Worm (Caenorhabditis elegans): ENCODE results near the gene W09D10.4.

The W09D10.4 gene

ce11 chrIII:10703833-10704232, 12.2 kb downstream of the W09D10.4 start:
- no peak for TF ChIP-seq sdc-2 (tag; optimal IDR thresholded peaks at IDR 0.05)
- TF ChIP-seq pha-4 (tag; optimal IDR thresholded peaks at IDR 0.05) = no peak
- no peak for TF ChIP-seq hlh-30 (tag; optimal IDR thresholded peaks at IDR 0.05; ENCODE audit: insufficient read depth)
- TF ChIP-seq hlh-15 (tag; optimal IDR thresholded peaks at IDR 0.05) = no peak
- TF ChIP-seq fkh-6 (tag; optimal IDR thresholded peaks at IDR 0.05) = no peak
- no peak for TF ChIP-seq madf-2 (tag; optimal IDR thresholded peaks at IDR 0.05)
- TF ChIP-seq lim-6 (tag; optimal IDR thresholded peaks at IDR 0.05) = no peak
- TF ChIP-seq pax-1 (tag; optimal IDR thresholded peaks at IDR 0.05) = no peak
- no peak for TF ChIP-seq ttx-3 (tag; optimal IDR thresholded peaks at IDR 0.05)
- no peak for TF ChIP-seq Y22D7AL.16 (tag; optimal IDR thresholded peaks at IDR 0.05)
- TF ChIP-seq ceh-9 (tag; optimal IDR thresholded peaks at IDR 0.05) = no peak
- no peak for TF ChIP-seq pag-3 (tag; optimal IDR thresholded peaks at IDR 0.05; ENCODE audit: borderline replicate concordance)

- TF ChIP-seq nfya-1 (tag; optimal IDR thresholded peaks at IDR 0.05) (peak; percentile 61), nhr-11 (tag; optimal IDR thresholded peaks at IDR 0.05) (no peak)
Observed at ce11 chrIII:10702805-10703204, 13.2 kb downstream of the W09D10.4 start.

- TF ChIP-seq ztf-16 (tag; optimal IDR thresholded peaks at IDR 0.05) (no peak), fkh-6 (tag; optimal IDR thresholded peaks at IDR 0.05) (no peak), elt-2 (tag; optimal IDR thresholded peaks at IDR 0.05) (no peak), fkh-10 (GFP tag; optimal IDR thresholded peaks at IDR 0.05) (no peak)
Observed at ce11 chrIII:10700460-10700859, 15.5 kb downstream of the W09D10.4 start, which contains the start of gene Y39A1A.20. Y39A1A.20 (minus strand) TSS chrIII:10700560.

- TF ChIP-seq ceh-19 (GFP tag; optimal IDR thresholded peaks at IDR 0.05) = no peak
- no peak for TF ChIP-seq ztf-16 (tag; optimal IDR thresholded peaks at IDR 0.05)
- TF ChIP-seq nfya-1 (tag; optimal IDR thresholded peaks at IDR 0.05) = no peak
- no peak for TF ChIP-seq pax-1 (tag; optimal IDR thresholded peaks at IDR 0.05)
- no peak for TF ChIP-seq dve-1 (tag; optimal IDR thresholded peaks at IDR 0.05)
- TF ChIP-seq fkh-10 (GFP tag; optimal IDR thresholded peaks at IDR 0.05) = no peak
- no peak for TF ChIP-seq elt-2 (tag; optimal IDR thresholded peaks at IDR 0.05)
Observed at ce11 chrIII:10694294-10694693, 21.7 kb downstream of the W09D10.4 start, which contains the start of the genes Y39A1A.18 and fmo-3. Y39A1A.18 (minus strand) TSS chrIII:10694485. fmo-3 (plus strand) TSS chrIII:10694681.

ce11 chrIII:10691019-10691418, 25.0 kb downstream of the W09D10.4 start, which contains the start of gene Y39A1A.17:
Y39A1A.17 (minus strand) TSS chrIII:10691119.
- no peak for TF ChIP-seq syd-9 (tag; optimal IDR thresholded peaks at IDR 0.05)
- no peak for TF ChIP-seq lin-11 (tag; optimal IDR thresholded peaks at IDR 0.05)
- TF ChIP-seq dmd-4 (tag; optimal IDR thresholded peaks at IDR 0.05; ENCODE audit: borderline replicate concordance) = no peak
- no peak for TF ChIP-seq ceh-19 (GFP tag; optimal IDR thresholded peaks at IDR 0.05)
- no peak for TF ChIP-seq hlh-15 (tag; optimal IDR thresholded peaks at IDR 0.05)
- no peak for TF ChIP-seq K02D7.2 (tag; optimal IDR thresholded peaks at IDR 0.05)

- no peak for TF ChIP-seq ceh-45 (GFP tag; IDR thresholded peaks at IDR 0.05)
- TF ChIP-seq pax-1 (tag; optimal IDR thresholded peaks at IDR 0.05) = no peak
- no peak for TF ChIP-seq ama-1 (optimal IDR thresholded peaks at IDR 0.05)
- TF ChIP-seq mec-3 (tag; optimal IDR thresholded peaks at IDR 0.05; ENCODE audit: borderline replicate concordance) = no peak
- TF ChIP-seq sox-4 (tag; optimal IDR thresholded peaks at IDR 0.05) = no peak
- TF ChIP-seq tbx-7 (tag; optimal IDR thresholded peaks at IDR 0.05) = no peak
- TF ChIP-seq fax-1 (tag; optimal IDR thresholded peaks at IDR 0.05) = no peak
- TF ChIP-seq elt-4 (tag; optimal IDR thresholded peaks at IDR 0.05) = no peak
- no peak for TF ChIP-seq ceh-19 (GFP tag; optimal IDR thresholded peaks at IDR 0.05)
- TF ChIP-seq sox-2 (GFP tag; IDR thresholded peaks at IDR 0.05) = no peak
Observed at ce11 chrIII:10689057-10689456, 26.9 kb downstream of the W09D10.4 start, which contains the start of gene Y39A1A.31. Y39A1A.31 (minus strand) TSS chrIII:10689157.
